Worm (Caenorhabditis elegans) whole organism, early embryonic: ENCODE results near the gene clec-229.

Source experiments
- ama-1 ChIP-seq: fragments of 150-350 bp; optimal IDR thresholded peaks from 2 replicates; lab custom pipeline; 2014
- ceh-36 ChIP-seq: sonication (generic microtip); optimal IDR thresholded peaks from 2 replicates; lab custom pipeline; 2016; ENCODE audit warnings: missing genetic modification characterization, inconsistent platforms, missing compliant biosample characterization
- flt-1 ChIP-seq: fragments of 200-800 bp; sonication (Bioruptor generic); IDR thresholded peaks from 2 replicates; pipeline ENCODE4 v1.3.6; 2022; ENCODE audit warnings: missing genetic modification characterization, missing compliant biosample characterization
- tra-4 ChIP-seq: sonication (generic microtip); optimal IDR thresholded peaks from 2 replicates; lab custom pipeline; 2017; ENCODE audit warnings: missing genetic modification characterization, missing compliant biosample characterization

DNA sequence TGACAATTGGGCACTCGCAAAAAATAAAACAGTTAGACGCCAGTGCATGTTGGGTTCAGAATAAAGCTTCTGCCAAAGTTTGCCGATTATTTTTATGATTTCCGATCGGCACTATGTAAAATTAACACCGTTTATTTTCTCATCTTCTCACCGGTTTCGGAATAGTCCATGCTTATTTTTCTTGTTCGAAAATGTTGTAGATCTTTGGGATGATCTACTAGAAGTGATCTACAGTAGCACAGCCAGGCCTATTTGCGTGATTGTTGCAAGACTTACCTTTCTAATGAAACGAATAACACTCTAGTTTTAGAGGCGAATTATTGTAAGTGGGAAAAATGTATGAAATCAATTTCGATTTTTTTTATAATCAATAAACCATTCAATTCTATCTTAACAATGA, 9.3 kb upstream of the clec-229 start, which contains the start of gene clec-231:
- TF ChIP-seq flt-1 (GFP tag; lab: Robert Waterston, UW), result no peak
- no peak for TF ChIP-seq ama-1
- TF ChIP-seq tra-4 (tag; lab: Kevin White, UChicago), result no peak
- TF ChIP-seq ceh-36 (tag; lab: Kevin White, UChicago), result no peak
